Fruit fly (Drosophila melanogaster): ENCODE results near the gene CG1368.
A peak's percentile ranks its signal among the peaks of the same experiment; 100 is the strongest.

CG1368 gene

DNA sequence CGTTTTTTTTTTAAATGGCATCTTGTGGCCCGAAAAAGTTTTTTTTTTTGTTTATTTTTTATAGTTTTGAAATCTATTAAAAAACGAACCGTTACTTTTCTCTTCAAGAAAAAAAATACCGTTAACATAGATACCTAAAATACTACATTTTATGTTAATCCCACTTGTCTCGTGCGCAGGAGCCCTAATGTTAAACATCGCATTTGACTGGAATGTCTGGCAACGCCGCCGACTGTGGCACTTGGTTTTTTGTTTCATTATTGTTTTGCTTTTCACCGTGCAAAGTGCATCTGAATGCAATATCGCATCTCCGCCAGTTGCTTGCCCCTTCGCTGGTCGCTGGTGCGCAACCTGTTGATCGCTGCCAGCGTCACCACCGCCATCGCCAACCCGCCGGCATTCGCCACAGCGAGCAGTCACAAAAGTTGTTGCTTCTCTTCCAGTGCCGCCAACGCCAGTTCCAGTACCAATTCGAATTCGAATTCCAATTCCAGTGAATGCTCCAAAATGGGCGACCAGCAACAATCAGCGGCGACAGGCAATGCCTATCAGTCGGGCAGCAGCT is 25.5 kb downstream of the CG1368 start, which contains the start of gene CG11590:
TSS of gene CG11590 (plus strand) at position 212 of the 565 bp plus-strand sequence.
- no peak for TF ChIP-seq noc (tag; optimal IDR thresholded peaks at IDR 0.05)

DNA sequence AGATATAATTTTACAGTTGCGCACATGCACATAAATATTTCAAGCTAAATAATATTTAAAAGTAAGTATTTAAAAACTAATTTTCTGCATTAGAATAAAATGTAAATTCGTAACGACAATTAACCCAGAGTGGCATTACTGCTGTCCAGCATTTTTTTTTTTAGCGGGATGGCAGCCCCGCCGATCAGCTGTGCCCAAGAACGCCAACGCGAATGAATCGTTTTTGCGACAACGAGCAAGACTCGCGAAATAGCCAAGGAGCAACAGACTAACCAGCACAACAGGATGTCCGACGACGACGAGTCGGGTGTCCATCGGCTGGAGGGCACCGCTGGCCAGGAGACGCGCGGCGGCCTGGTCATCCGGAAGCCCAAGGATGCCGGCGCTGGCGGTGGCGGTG is 26.6 kb downstream of the CG1368 start, which contains the start of gene Prp16:
TSS of gene Prp16 (plus strand) at position 185 of the 400 bp plus-strand sequence.
- TF ChIP-seq noc (tag; optimal IDR thresholded peaks at IDR 0.05): no peak

DNA sequence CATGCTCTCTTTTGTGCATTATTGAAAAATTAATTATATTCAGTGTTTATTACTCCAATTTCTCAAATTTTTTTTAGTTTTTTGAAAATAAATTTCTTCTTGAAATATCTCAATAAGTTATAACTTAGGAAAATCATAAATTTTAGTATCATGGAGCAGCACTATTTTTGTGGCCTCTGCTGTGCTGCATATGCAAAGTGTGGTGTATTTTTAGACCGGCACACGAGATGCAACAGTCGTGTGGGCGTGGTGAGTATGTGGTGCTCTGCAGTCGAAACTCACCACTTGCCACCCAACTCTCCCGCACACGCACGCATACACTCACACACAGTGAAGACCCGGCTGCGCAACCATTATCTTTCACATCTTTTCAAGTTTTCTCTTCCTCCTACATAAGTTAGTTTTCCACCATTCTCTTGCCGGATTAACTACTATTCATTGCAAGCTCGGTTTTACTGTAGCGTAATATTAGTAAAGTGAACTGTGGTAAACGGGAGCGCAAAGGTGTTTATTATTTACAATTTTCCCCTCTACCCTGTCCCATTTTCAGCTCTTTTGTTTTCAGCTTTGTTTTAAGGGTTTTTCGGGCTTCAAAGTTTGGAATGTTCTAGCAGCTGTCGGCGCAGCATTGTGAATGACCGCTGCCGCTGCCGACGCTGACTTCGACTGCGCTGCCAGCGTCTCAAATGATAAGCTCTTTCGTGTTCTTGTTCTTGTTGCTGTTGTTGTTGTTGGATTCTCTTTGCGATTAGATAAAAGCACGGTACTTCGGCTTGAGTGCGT is 34.1 kb downstream of the CG1368 start:
- TF ChIP-seq noc (tag; optimal IDR thresholded peaks at IDR 0.05): no peak

DNA sequence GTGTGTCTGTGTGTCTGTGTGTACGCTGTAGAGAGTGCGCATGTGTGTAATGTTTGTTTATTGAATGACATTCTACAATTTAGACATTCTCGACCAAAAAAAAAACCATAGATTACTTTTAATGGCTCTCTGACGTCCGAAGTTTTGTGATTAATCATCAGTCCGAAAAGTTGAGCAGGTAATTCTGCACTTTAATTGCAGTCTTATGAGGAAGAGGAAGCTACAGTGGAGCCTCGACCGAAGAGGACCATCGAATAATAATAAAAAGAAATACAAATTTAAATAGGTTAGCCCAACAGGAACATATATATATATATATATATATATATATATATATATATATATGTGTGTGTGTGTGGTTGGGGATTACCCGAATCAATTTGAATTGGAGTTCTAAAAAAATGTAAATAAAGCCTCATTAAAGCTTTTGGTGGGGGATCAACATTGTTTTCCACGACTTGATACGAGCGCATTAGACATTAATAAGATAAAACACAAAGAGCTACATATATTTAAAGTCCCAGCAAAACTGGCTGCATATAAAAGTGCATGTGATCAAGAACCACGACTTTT is 34.7 kb downstream of the CG1368 start:
- peak; percentile 7 for TF ChIP-seq noc (tag; optimal IDR thresholded peaks at IDR 0.05)

DNA sequence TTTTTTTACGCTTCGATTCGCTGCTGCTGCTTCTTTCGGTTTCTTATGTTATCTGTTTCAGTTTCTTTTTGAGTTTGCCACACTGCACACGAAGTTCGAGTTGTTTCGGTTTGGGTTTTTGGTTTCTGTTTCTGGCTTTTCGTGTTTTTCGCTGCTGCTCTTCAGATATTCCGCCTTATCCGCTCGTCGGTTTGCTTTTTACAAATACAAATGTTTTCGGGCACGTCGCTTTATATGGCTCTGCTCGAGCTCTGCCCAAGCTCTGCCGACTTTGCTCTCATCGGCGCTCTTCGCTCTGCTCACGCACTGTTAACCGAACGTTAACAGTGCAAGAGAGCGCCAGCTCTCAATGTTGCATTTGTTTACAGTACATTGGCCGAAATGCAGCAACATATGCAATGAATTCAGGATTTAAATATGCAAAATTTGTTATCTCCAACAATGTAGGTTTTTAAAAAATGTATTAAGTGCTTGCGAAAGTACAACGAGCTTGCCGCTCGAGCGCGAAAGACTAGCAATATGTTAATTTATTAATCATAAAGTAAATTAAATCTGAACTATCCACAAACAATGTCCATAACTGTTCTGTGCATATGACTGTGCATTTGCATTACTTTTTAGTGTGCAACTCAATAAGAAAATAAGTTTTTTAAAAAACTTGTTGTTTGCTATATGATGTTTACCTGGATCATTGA is 36.8 kb downstream of the CG1368 start:
- TF ChIP-seq noc (tag; optimal IDR thresholded peaks at IDR 0.05): no peak

DNA sequence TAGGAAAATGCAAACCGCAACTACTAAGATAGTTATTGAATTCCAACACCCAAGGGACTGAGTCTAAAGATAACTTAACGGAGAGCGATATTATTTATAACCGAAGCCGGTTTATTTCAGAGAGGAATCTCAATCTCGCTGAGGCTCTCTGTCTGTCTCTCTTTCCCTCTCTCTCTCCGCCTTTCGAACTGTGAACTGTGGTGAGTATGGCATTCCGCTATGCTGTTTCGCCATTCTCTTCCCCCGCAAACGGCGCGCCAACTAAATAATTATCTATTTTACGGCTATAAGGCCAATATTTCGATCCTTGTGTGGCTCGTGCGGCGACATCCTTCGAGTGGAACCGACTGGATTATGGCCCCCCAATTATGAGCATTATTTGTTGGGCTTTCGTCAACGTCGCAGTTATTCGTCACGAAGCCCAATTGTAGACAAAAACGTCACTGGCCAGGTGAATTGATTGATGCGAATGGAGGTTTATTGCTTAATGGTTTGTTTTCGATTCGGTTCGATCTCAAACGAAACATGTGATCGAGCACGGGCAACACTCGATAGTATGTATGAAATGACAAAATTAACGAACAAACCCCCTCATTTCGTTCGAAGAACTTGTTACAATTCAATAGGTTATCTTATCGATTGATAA is 37.7 kb downstream of the CG1368 start:
- TF ChIP-seq noc (tag; optimal IDR thresholded peaks at IDR 0.05): no peak

DNA sequence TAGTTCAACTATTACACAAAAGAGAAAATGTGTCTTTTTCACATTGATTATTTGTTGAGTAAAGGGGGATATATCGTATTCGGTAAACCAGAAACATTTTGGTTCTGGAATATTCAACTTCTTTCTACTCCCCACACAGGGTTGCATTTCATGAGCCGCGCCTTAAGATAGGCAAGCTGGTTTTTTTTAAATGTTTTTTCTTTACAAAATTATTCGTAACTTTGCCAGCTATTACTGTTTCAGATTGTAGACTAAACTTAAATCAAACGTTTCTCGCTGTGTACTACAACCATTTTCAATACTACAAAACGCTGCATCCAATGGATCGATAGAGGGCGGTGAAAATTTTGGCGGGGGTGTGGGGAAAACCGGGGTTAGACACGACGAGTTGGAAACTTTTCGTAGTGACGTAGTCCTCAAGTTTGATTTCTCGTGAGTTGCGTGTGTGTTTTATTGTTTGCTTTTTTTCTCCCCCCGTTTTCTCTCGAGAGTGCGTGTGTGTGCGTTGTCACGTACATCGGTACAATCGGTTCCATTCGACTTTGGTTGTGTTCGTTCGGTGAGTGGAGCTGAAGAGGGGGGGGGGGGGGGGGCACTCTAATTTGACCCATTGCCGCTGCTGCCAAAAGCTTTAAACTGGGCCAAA is 39.1 kb downstream of the CG1368 start:
- no peak for TF ChIP-seq noc (tag; optimal IDR thresholded peaks at IDR 0.05)

DNA sequence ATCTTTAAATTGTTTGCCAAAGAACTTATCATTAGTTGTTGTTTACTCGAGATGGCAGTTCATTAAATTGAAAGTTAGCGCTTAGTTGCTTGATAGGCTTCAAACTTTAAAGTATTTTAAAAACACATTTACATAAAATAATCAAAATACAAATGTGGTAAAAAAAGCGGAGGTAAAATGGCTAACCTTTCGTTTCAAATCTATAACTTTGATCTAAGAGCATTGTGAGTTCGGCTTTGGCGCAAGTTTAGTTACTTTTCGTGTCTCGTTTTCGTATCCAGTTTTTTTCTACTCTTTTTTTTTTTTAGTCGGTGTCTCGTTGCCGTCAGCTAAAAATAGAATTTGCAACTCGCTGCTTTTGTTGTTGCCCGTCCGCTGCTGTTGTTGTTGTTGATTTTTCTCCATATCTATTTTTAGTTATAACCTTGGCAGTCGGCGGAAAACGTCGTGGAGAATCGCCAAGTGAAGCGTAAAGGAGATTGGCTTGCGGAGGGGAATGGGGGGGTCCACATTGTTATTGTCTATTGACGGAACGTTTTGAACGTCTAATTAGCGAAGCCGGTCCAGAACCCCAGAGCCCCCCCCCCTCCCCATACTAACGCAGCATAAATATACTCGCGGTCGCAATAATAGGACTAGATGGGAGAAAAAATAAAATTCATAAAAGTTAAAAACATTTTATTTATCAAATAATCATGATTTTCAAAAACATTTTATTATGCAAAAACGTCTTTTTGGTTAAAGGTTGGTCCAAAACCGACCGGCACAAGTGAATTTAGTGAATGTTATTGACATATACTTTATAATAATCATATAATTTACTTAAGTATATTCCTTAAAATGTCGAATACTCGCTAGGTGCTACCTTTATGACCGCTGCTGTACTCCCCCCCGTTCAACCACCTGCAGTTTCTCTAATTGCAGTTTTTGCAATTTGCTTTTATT is 40.2 kb downstream of the CG1368 start:
- peak; percentile 65 for TF ChIP-seq noc (tag; optimal IDR thresholded peaks at IDR 0.05)

DNA sequence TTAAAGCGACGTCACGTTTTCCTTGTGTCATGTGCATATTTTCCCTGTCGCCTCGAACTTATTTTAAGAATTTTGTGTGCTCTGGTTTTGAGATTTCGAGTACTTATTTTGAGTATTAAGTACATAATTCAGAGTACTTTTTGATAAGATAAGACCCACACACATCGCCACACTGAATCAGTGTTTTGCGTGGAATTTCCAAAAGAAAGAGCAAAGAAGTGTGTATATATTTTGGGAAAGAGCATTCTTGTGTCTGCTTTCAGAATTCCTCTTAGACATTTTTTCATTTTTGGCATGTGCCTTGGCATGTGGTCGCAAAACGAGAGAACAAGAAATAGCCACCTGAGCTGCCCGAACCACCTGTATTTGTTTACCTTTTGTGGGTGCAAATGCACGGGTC is 41.3 kb downstream of the CG1368 start:
- TF ChIP-seq noc (tag; optimal IDR thresholded peaks at IDR 0.05): peak; percentile 15

DNA sequence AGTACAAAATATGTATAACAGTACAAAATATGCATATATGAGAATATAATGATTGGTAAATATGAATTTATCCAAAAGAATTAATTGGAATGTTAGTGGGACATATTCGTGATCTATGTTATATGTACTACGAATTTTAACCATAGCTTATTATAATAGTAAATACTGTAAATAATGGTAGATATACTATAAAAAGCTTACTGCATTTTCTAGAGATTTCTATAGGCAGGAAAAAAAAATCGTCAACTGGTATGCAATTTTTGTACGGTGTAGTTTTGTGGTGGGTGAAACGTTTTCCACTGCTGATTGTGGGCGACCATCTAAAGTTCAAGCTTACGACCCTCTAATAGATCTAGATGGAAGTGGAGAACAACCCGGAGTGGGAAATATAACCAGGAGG is 42.3 kb downstream of the CG1368 start:
- no peak for TF ChIP-seq noc (tag; optimal IDR thresholded peaks at IDR 0.05)

DNA sequence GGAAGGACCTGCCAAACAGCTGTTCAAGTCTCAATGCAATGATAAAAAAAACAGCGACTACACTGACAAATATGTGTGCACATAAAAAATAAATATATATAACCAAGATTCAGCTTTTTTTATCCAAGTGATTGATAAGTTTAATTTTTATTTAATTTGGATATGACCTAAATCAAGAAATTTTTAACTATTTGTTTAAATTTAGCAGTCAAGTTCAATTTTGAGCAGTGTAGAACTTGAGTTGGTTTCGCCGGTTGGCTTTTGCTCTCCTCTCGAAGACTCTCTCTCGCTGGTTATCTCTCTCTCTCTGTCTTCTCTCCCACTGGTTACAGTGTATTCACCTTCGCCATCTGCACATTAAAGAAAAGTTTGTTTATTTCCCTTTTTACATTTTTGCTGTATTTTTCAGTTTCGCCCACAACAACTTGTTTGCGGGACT is 43.5 kb downstream of the CG1368 start:
- peak; percentile 86 for TF ChIP-seq noc (tag; optimal IDR thresholded peaks at IDR 0.05)

DNA sequence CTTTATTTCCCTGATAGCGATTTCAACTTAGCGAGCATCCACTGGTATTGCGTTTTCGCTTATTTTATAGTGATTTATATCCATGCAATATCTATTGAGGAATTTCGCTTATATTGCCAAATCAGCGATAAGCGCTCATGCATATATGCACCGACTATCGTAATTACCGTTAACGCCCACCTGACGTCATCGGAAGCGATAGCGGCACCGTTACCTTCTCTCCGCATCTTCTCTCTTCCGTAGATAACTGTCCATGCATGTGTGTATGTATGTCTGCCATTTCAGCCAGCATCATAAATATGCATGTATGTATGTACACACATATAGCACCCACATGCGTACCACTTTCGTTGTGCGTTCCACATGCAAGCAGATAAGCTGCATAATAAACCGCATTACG is 46.6 kb downstream of the CG1368 start:
- no peak for TF ChIP-seq noc (tag; optimal IDR thresholded peaks at IDR 0.05)

DNA sequence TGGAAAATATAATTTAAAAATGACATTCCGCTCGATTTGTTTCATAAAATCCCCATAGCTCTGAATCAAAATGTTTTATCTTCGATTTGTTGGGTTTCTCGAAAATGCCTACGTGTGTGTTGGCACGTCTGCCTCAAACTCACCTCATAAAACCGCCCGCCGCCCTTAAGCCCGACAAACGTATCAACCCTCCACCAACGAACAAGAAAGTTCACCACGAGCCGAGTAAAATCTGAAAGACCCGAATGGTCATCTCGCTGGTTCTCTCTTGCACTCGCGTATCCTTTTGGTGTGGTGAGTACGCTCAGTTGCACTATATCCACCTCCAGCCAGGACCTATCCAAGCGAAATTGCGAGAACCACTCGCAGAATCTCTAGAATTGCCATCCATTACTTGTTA is 47.4 kb downstream of the CG1368 start:
- TF ChIP-seq noc (tag; optimal IDR thresholded peaks at IDR 0.05): no peak

Data from whole organism, larva.